Worm (Caenorhabditis elegans) whole organism, L1 larva: ENCODE results near the gene prx-10.
A peak's percentile ranks its signal among the peaks of the same experiment; 100 is the strongest.

ENCODE experiments used
- C16A3.4 ChIP-seq: fragments of 150-350 bp; optimal IDR thresholded peaks from 2 replicates; lab custom pipeline; 2014; ENCODE audit warnings: missing biosample characterization, missing genetic modification characterization
- F16B12.6 ChIP-seq: fragments of 150-350 bp; optimal IDR thresholded peaks from 2 replicates; lab custom pipeline; 2014; ENCODE audit warnings: missing biosample characterization, missing genetic modification characterization
- blmp-1 ChIP-seq: fragments of 150-350 bp; optimal IDR thresholded peaks from 2 replicates; lab custom pipeline; 2014; ENCODE audit warnings: missing biosample characterization, missing genetic modification characterization
- ceh-63 ChIP-seq: fragments of 200-800 bp; sonication (Bioruptor generic); optimal IDR thresholded peaks from 2 replicates; lab custom pipeline; 2018; ENCODE audit warnings: mild to moderate bottlenecking, missing genetic modification characterization, missing compliant biosample characterization
- ceh-8 ChIP-seq: fragments of 200-800 bp; sonication (Bioruptor generic); optimal IDR thresholded peaks from 2 replicates; lab custom pipeline; 2018; ENCODE audit warnings: mild to moderate bottlenecking, missing genetic modification characterization, moderate library complexity, missing compliant biosample characterization
- ceh-90 ChIP-seq: sonication (generic microtip); optimal IDR thresholded peaks from 2 replicates; lab custom pipeline; 2016; ENCODE audit warnings: missing genetic modification characterization, missing compliant biosample characterization
- ces-1 ChIP-seq: fragments of 150-350 bp; optimal IDR thresholded peaks from 2 replicates; lab custom pipeline; 2014; ENCODE audit warnings: missing biosample characterization, missing genetic modification reagents, missing genetic modification characterization
- efl-1 ChIP-seq, 4 experiments: fragments of 150-350 bp; optimal IDR thresholded peaks in 3 of 4; peaks in 1 of 4; 1 replicate in 1 of 4; 2 replicates in 3 of 4; lab custom pipeline; 2014; ENCODE audit warnings: missing biosample characterization in 2 of 4, missing genetic modification characterization in 2 of 4, missing genetic modification reagents in 2 of 4
- elt-2 ChIP-seq: sonication (generic microtip); optimal IDR thresholded peaks from 2 replicates; lab custom pipeline; 2016; ENCODE audit warnings: missing genetic modification characterization, mild to moderate bottlenecking, inconsistent platforms, missing compliant biosample characterization, missing genetic modification reagents
- elt-3 ChIP-seq, 6 experiments: fragments of 150-350 bp in 1 of 6; sonication (generic microtip); optimal IDR thresholded peaks; 2 replicates each; lab custom pipeline; 2017 to 2018; ENCODE audit warnings: missing biosample characterization in 6 of 6, missing genetic modification characterization in 6 of 6, inconsistent platforms in 1 of 6
- grh-1 ChIP-seq: fragments of 200-800 bp; sonication (Bioruptor generic); IDR thresholded peaks from 2 replicates; pipeline ENCODE4 v1.3.6; 2022; ENCODE audit warnings: missing genetic modification reagents, missing genetic modification characterization, missing compliant biosample characterization
- hlh-17 ChIP-seq: fragments of 200-800 bp; sonication (Bioruptor generic); optimal IDR thresholded peaks from 2 replicates; lab custom pipeline; 2018; ENCODE audit warnings: missing genetic modification characterization, mild to moderate bottlenecking, missing compliant biosample characterization, moderate library complexity, borderline replicate concordance
- hpl-2 ChIP-seq: fragments of 150-350 bp; optimal IDR thresholded peaks from 2 replicates; lab custom pipeline; 2014; ENCODE audit warnings: missing biosample characterization, missing genetic modification reagents, missing genetic modification characterization
- isw-1 ChIP-seq: fragments of 200-800 bp; sonication (Bioruptor generic); IDR thresholded peaks from 2 replicates; pipeline ENCODE4 v1.3.6; 2022; ENCODE audit warnings: missing genetic modification characterization, missing compliant biosample characterization
- jun-1 ChIP-seq: fragments of 150-350 bp; optimal IDR thresholded peaks from 2 replicates; lab custom pipeline; 2014; ENCODE audit warnings: missing biosample characterization, missing genetic modification reagents, missing genetic modification characterization
- lin-15B ChIP-seq: fragments of 150-350 bp; sonication (generic microtip); optimal IDR thresholded peaks from 3 replicates; lab custom pipeline; 2014; ENCODE audit warnings: missing biosample characterization, missing genetic modification characterization
- lin-35 ChIP-seq, 2 experiments: fragments of 150-350 bp; optimal IDR thresholded peaks; 2 replicates each; lab custom pipeline; 2014; ENCODE audit warnings: missing biosample characterization in 2 of 2, missing genetic modification characterization in 2 of 2, missing genetic modification reagents in 2 of 2
- lsy-2 ChIP-seq, 2 experiments: fragments of 150-350 bp; optimal IDR thresholded peaks; 2 replicates each; lab custom pipeline; 2014; ENCODE audit warnings: missing biosample characterization in 2 of 2, missing genetic modification characterization in 2 of 2
- mdl-1 ChIP-seq, 2 experiments: fragments of 150-350 bp; optimal IDR thresholded peaks; 2 replicates each; lab custom pipeline; 2014 to 2017; ENCODE audit warnings: missing biosample characterization in 2 of 2, missing genetic modification characterization in 2 of 2, inconsistent platforms in 1 of 2
- mef-2 ChIP-seq: fragments of 150-350 bp; optimal IDR thresholded peaks from 2 replicates; lab custom pipeline; 2014; ENCODE audit warnings: missing biosample characterization, missing genetic modification characterization
- mep-1 ChIP-seq: fragments of 150-350 bp; optimal IDR thresholded peaks from 2 replicates; lab custom pipeline; 2014; ENCODE audit warnings: missing biosample characterization, missing genetic modification characterization
- nhr-19 ChIP-seq: fragments of 200-800 bp; sonication (Bioruptor generic); conservative IDR thresholded peaks from 2 replicates; pipeline ENCODE4 v1.3.6; 2022; ENCODE audit warnings: missing genetic modification characterization, missing compliant biosample characterization
- nhr-20 ChIP-seq: sonication (generic microtip); optimal IDR thresholded peaks from 2 replicates; lab custom pipeline; 2016; ENCODE audit warnings: mild to moderate bottlenecking, missing genetic modification characterization, missing compliant biosample characterization
- nhr-237 ChIP-seq: fragments of 150-350 bp; optimal IDR thresholded peaks from 2 replicates; lab custom pipeline; 2014; ENCODE audit warnings: missing biosample characterization, missing genetic modification characterization
- nhr-28 ChIP-seq: fragments of 150-350 bp; optimal IDR thresholded peaks from 2 replicates; lab custom pipeline; 2014; ENCODE audit warnings: missing biosample characterization, missing genetic modification characterization
- nhr-47 ChIP-seq: sonication (generic microtip); optimal IDR thresholded peaks from 2 replicates; lab custom pipeline; 2016; ENCODE audit warnings: mild to moderate bottlenecking, missing genetic modification characterization, moderate library complexity, missing compliant biosample characterization
- nhr-71 ChIP-seq: sonication (generic microtip); optimal IDR thresholded peaks from 2 replicates; lab custom pipeline; 2016; ENCODE audit warnings: mild to moderate bottlenecking, missing genetic modification characterization, moderate library complexity, missing compliant biosample characterization
- nhr-76 ChIP-seq: sonication (generic microtip); optimal IDR thresholded peaks from 2 replicates; lab custom pipeline; 2017; ENCODE audit warnings: missing biosample characterization, missing genetic modification characterization
- nhr-85 ChIP-seq: sonication (generic microtip); peaks from one replicate; lab custom pipeline; 2016; ENCODE audit warnings: missing genetic modification characterization, inconsistent platforms, missing compliant biosample characterization
- nhr-90 ChIP-seq: sonication (generic microtip); optimal IDR thresholded peaks from 2 replicates; lab custom pipeline; 2016; ENCODE audit warnings: mild to moderate bottlenecking, missing genetic modification characterization, missing compliant biosample characterization; ENCODE audit not compliant: poor library complexity
- pax-3 ChIP-seq: fragments of 200-800 bp; sonication (Bioruptor generic); optimal IDR thresholded peaks from 2 replicates; lab custom pipeline; 2018; ENCODE audit warnings: mild to moderate bottlenecking, missing genetic modification characterization, moderate library complexity, missing compliant biosample characterization
- rnt-1 ChIP-seq: sonication (generic microtip); optimal IDR thresholded peaks from 2 replicates; lab custom pipeline; 2016; ENCODE audit warnings: mild to moderate bottlenecking, missing genetic modification characterization, moderate library complexity, missing compliant biosample characterization
- snu-23 ChIP-seq: sonication (generic microtip); optimal IDR thresholded peaks from 2 replicates; lab custom pipeline; 2016; ENCODE audit warnings: missing genetic modification characterization, missing compliant biosample characterization
- sup-37 ChIP-seq: fragments of 200-800 bp; sonication (Bioruptor generic); optimal IDR thresholded peaks from 2 replicates; lab custom pipeline; 2018; ENCODE audit warnings: mild to moderate bottlenecking, missing genetic modification characterization, missing compliant biosample characterization
- swsn-7 ChIP-seq: sonication (generic microtip); optimal IDR thresholded peaks from 2 replicates; lab custom pipeline; 2016; ENCODE audit warnings: missing genetic modification characterization, missing compliant biosample characterization
- tbx-2 ChIP-seq: sonication (generic microtip); optimal IDR thresholded peaks from 2 replicates; lab custom pipeline; 2016; ENCODE audit warnings: missing genetic modification characterization, missing compliant biosample characterization
- unc-130 ChIP-seq: fragments of 150-350 bp; optimal IDR thresholded peaks from 2 replicates; lab custom pipeline; 2017; ENCODE audit warnings: missing biosample characterization, missing genetic modification characterization, inconsistent platforms
- unc-86 ChIP-seq: sonication (generic microtip); optimal IDR thresholded peaks from 2 replicates; lab custom pipeline; 2016; ENCODE audit warnings: missing genetic modification characterization, missing compliant biosample characterization
- vab-15 ChIP-seq: sonication (generic microtip); optimal IDR thresholded peaks from 2 replicates; lab custom pipeline; 2017; ENCODE audit warnings: missing genotype, mild to moderate bottlenecking, missing genetic modification characterization, missing compliant biosample characterization
- xbp-1 ChIP-seq: sonication (generic microtip); optimal IDR thresholded peaks from 2 replicates; lab custom pipeline; 2016; ENCODE audit warnings: missing genetic modification characterization, missing compliant biosample characterization
- ztf-4 ChIP-seq: fragments of 150-350 bp; optimal IDR thresholded peaks from 2 replicates; lab custom pipeline; 2014; ENCODE audit warnings: missing biosample characterization, missing genetic modification characterization

The prx-10 gene

DNA sequence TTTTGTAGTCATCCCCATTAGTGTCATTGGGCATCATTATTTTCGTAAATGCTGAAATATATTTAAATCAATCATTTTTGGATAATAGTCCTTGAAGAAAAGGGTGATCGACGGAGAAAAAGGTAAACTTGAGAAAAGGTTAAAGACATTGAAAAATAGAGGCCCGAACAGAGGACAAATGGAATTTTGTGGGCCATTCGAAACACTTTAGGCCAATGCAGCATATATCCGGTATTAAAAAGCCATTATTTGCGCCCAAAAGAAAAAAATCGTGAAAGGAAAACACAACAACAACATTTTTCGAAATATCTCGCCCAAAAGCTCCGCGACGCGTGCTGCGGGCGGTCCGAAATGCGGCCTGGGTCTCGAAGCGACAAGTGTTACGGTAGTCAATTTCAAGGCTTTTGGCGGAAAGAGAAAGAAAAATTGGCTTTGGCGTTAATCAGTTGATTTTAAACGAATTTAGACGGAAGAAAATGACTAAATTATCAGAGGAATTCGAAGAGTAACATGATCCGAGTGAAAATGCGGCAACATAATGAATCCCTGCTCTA, 29.3 kb upstream of the prx-10 start, which contains the start of gene morc-1:
TSS of gene morc-1 (minus strand) at position 51 of the 554 bp plus-strand sequence.
- TF ChIP-seq snu-23 (GFP tag; lab: Kevin White, UChicago) (no peak), vab-15 (tag; lab: Kevin White, UChicago) (no peak), ceh-63 (GFP tag; lab: Kevin White, UChicago) (no peak), rnt-1 (tag; lab: Kevin White, UChicago) (no peak), nhr-90 (tag; lab: Kevin White, UChicago) (no peak), swsn-7 (tag; lab: Kevin White, UChicago) (no peak), hlh-17 (GFP tag; lab: Kevin White, UChicago) (no peak)

DNA sequence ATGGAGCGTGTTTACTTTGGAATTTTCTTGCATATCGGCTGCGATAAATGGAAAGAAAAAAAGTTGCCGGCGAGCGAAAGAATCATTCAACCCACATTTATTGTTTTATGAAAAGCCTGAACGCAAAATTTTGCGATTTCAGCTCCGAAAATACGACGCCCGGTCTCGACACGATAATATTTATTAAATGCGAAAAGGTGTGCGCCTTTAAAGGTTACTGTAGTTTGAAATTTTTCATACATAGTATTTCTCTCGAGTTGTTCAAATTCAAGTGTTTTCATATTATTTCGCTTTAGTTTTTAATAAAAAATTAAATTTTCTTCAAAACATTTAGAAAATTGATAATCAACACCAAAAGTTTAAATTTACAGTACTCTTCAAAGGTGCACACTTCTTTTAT, 27.2 kb upstream of the prx-10 start, which contains the start of gene syx-16:
TSS of gene syx-16 (minus strand) at position 118 of the 400 bp plus-strand sequence.
- no peak for TF ChIP-seq ces-1 (GFP tag; lab: Kevin White, UChicago)
- TF ChIP-seq lsy-2 (tag; optimal IDR thresholded peaks at IDR 0.05; lab: Kevin White, UChicago): peak in 1 of 2 experiments; percentile 28

DNA sequence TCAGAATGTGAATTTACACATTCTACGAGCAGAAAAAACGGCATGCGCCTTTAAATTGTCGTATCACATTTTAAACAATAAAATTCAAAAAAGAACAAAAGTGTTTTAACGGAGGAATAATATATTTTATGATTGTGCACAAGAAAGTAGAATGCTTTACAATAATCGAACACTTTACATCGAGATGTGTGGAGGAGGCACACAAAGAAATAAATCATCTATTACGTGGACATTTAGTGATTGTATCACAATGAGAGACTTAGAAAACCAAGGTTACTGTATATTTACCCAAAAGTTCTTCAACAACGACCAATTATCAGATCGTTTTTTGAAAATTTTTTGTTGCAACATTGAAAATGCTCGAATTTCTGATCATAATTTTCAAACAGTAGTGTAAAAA, 25.9 kb upstream of the prx-10 start:
- TF ChIP-seq unc-86 (tag; lab: Kevin White, UChicago) (no peak), ceh-8 (GFP tag; lab: Kevin White, UChicago) (no peak), efl-1 (optimal IDR thresholded peaks at IDR 0.05; lab: Kevin White, UChicago) (no peak), efl-1 (GFP tag; optimal IDR thresholded peaks at IDR 0.05 in 1 of 2; lab: Kevin White, UChicago) (peak in 1 of 2 experiments; percentile 75), jun-1 (no peak), nhr-28 (tag; lab: Kevin White, UChicago) (no peak), swsn-7 (tag; lab: Kevin White, UChicago) (no peak)

DNA sequence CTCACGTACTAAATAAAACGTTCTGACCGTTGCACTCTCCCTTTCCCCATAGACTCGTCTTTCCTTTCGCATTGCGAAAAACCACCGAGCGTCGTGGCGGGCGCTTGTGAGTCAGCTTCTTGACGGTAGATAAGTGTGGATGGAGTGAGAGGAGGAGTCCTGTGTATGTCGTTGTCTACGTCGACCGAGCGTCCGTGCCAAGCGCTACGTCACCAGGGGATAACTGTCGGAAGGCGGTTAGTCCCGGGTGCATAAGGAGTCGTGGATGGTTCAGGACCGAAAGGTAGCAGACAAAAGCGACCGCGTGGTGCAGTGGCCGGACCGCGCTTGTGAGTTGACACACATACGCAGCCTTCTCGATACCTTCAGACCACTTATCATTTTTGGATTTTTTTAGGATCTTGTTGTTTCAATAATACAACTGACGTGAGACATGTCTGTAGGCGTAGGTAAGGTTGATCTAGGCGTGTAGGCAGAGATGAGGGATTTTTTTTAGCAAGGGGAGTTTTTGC, 25.0 kb upstream of the prx-10 start:
- TF ChIP-seq mdl-1 (tag; optimal IDR thresholded peaks at IDR 0.05; lab: Kevin White, UChicago) (peak in 1 of 2 experiments; percentile 29), nhr-19 (GFP tag; lab: Robert Waterston, UW) (peak; percentile 19; the same call in 1 of the 2 replicates), C16A3.4 (peak; percentile 6), nhr-90 (tag; lab: Kevin White, UChicago) (peak; percentile 41), ztf-4 (tag; lab: Kevin White, UChicago) (peak; percentile 22), efl-1 (optimal IDR thresholded peaks at IDR 0.05; lab: Kevin White, UChicago) (peak in 1 of 2 experiments; percentile 10), efl-1 (GFP tag; optimal IDR thresholded peaks at IDR 0.05 in 1 of 2; lab: Kevin White, UChicago) (peak in 1 of 2 experiments; percentile 56), sup-37 (GFP tag; lab: Kevin White, UChicago) (peak; percentile 51), nhr-71 (tag; lab: Kevin White, UChicago) (peak; percentile 50), tbx-2 (tag; lab: Kevin White, UChicago) (peak; percentile 26), lin-35 (GFP tag; optimal IDR thresholded peaks at IDR 0.05; lab: Kevin White, UChicago) (peak in 1 of 2 experiments; percentile 7), mep-1 (tag; lab: Kevin White, UChicago) (peak; percentile 21), elt-2 (peak; percentile 29), blmp-1 (peak; percentile 2), nhr-85 (tag; lab: Kevin White, UChicago) (peak; percentile 0), nhr-20 (tag; lab: Kevin White, UChicago) (peak; percentile 23), xbp-1 (peak; percentile 26), swsn-7 (tag; lab: Kevin White, UChicago) (peak; percentile 32), lsy-2 (tag; optimal IDR thresholded peaks at IDR 0.05; lab: Kevin White, UChicago) (peak; percentile 1 to 62), nhr-47 (tag; lab: Kevin White, UChicago) (peak; percentile 56)

DNA sequence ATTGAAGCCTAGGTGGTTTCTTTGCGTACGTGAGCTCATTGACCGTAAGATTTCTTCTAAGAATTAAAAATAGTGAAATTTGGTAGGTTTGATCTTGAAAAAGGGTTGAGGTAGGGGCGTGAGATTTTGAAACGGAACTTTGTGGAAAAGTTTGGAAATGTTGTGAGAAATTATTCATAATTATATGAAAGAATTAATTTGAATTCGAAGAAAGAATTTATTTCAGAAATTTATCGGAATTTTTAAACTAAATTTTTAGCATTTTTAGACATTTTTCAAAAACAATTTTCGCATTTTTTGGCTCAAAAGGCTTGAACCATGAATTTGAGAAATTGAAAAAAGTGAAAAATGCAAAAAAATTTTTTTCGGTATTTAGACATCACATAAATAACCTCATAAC, 22.0 kb upstream of the prx-10 start:
- TF ChIP-seq isw-1: no peak
- TF ChIP-seq C16A3.4: no peak
- TF ChIP-seq nhr-76: no peak
- TF ChIP-seq elt-3 (tag; optimal IDR thresholded peaks at IDR 0.05; lab: Kevin White, UChicago): no peak
- no peak for TF ChIP-seq ceh-8 (GFP tag; lab: Kevin White, UChicago)
- no peak for TF ChIP-seq mdl-1 (tag; optimal IDR thresholded peaks at IDR 0.05; lab: Kevin White, UChicago)
- no peak for TF ChIP-seq ztf-4 (tag; lab: Kevin White, UChicago)
- no peak for TF ChIP-seq nhr-19 (GFP tag; lab: Robert Waterston, UW)
- TF ChIP-seq unc-130 (tag; lab: Kevin White, UChicago): no peak
- no peak for TF ChIP-seq pax-3 (tag; lab: Kevin White, UChicago)
- TF ChIP-seq F16B12.6 (tag; lab: Kevin White, UChicago): no peak
- TF ChIP-seq grh-1 (GFP tag; lab: Robert Waterston, UW): no peak
- TF ChIP-seq mef-2 (tag; lab: Kevin White, UChicago): no peak
- TF ChIP-seq hpl-2 (GFP tag; lab: Kevin White, UChicago): no peak
- no peak for TF ChIP-seq ceh-90 (tag; lab: Kevin White, UChicago)
- TF ChIP-seq lsy-2 (tag; optimal IDR thresholded peaks at IDR 0.05; lab: Kevin White, UChicago): no peak
- TF ChIP-seq nhr-237: no peak
- TF ChIP-seq lin-15B (tag; lab: Kevin White, UChicago): no peak
- TF ChIP-seq rnt-1 (tag; lab: Kevin White, UChicago): no peak
